Worm (Caenorhabditis elegans) whole organism, L2 larva: ENCODE measurements around the gene clr-1.

Experiments
- C34F6.9 ChIP-seq: fragments of 150-350 bp; optimal IDR thresholded peaks from 2 replicates; lab custom pipeline; 2014; ENCODE audit warnings: missing biosample characterization, missing genetic modification characterization
- R02D3.7 ChIP-seq: fragments of 150-350 bp; optimal IDR thresholded peaks from 2 replicates; lab custom pipeline; 2014; ENCODE audit warnings: missing biosample characterization, missing genetic modification characterization
- alr-1 ChIP-seq: fragments of 150-350 bp; optimal IDR thresholded peaks from 2 replicates; lab custom pipeline; 2014; ENCODE audit warnings: missing biosample characterization, missing genetic modification characterization
- ama-1 ChIP-seq: fragments of 150-350 bp; optimal IDR thresholded peaks from 2 replicates; lab custom pipeline; 2018; ENCODE audit warnings: inconsistent platforms
- ceh-16 ChIP-seq: fragments of 150-350 bp; optimal IDR thresholded peaks from 2 replicates; lab custom pipeline; 2014; ENCODE audit warnings: missing biosample characterization, missing genetic modification characterization
- ceh-82 ChIP-seq: fragments of 150-350 bp; optimal IDR thresholded peaks from 2 replicates; lab custom pipeline; 2014; ENCODE audit warnings: missing biosample characterization, missing genetic modification characterization
- egl-27 ChIP-seq: sonication (generic microtip); optimal IDR thresholded peaks from 3 replicates; lab custom pipeline; 2017; ENCODE audit warnings: missing biosample characterization, missing genetic modification reagents, missing genetic modification characterization
- lsy-2 ChIP-seq, 2 experiments: fragments of 150-350 bp in 1 of 2; sonication (generic microtip) in 1 of 2; optimal IDR thresholded peaks; 2 replicates each; lab custom pipeline; 2014 to 2017; ENCODE audit warnings: missing biosample characterization in 2 of 2, missing genetic modification characterization in 2 of 2
- nhr-12 ChIP-seq: fragments of 150-350 bp; optimal IDR thresholded peaks from 2 replicates; lab custom pipeline; 2014; ENCODE audit warnings: missing biosample characterization, missing genetic modification characterization
- nhr-237 ChIP-seq: fragments of 150-350 bp; optimal IDR thresholded peaks from 2 replicates; lab custom pipeline; 2014; ENCODE audit warnings: missing biosample characterization, missing genetic modification characterization
- unc-62 ChIP-seq: fragments of 150-350 bp; optimal IDR thresholded peaks from 2 replicates; lab custom pipeline; 2014; ENCODE audit warnings: missing biosample characterization, missing genetic modification reagents, missing genetic modification characterization
- zag-1 ChIP-seq: fragments of 150-350 bp; optimal IDR thresholded peaks from 2 replicates; lab custom pipeline; 2014; ENCODE audit warnings: missing biosample characterization, missing genetic modification characterization

ce11 chrII:5429522-5430257, 36.5 kb upstream of the clr-1 start, which contains the start of the genes F07F6.4 and F07F6.2:
- TF ChIP-seq nhr-12 (tag; lab: Kevin White, UChicago) = no peak
- TF ChIP-seq R02D3.7 (tag; lab: Kevin White, UChicago) = no peak
- TF ChIP-seq nhr-237 (tag; lab: Kevin White, UChicago) = no peak
- TF ChIP-seq ceh-82 (tag; lab: Kevin White, UChicago) = no peak
- TF ChIP-seq unc-62 (GFP tag; lab: Kevin White, UChicago) = no peak
- no peak for TF ChIP-seq egl-27 (tag; lab: Kevin White, UChicago)
- no peak for TF ChIP-seq zag-1 (tag; lab: Kevin White, UChicago)
- no peak for TF ChIP-seq ceh-16
- no peak for TF ChIP-seq alr-1 (tag; lab: Kevin White, UChicago)
- peak; percentile 59 for TF ChIP-seq C34F6.9 (tag; lab: Kevin White, UChicago)
- no peak for TF ChIP-seq ama-1
- peak in 1 of 2 experiments; percentile 58 for TF ChIP-seq lsy-2 (tag; optimal IDR thresholded peaks at IDR 0.05; lab: Kevin White, UChicago)
